Fruit fly (Drosophila melanogaster) whole organism, wandering third instar larva: ENCODE data around the gene Nrg.

Experiments
- Sp1 ChIP-seq: fragments of 200-800 bp; sonication (Bioruptor generic); optimal IDR thresholded peaks from 3 replicates; lab custom pipeline; 2019; ENCODE audit warnings: missing biosample characterization, mild to moderate bottlenecking, missing genetic modification characterization, moderate library complexity
- pan ChIP-seq: fragments of >200 bp; optimal IDR thresholded peaks from 2 replicates; lab custom pipeline; 2017

DNA sequence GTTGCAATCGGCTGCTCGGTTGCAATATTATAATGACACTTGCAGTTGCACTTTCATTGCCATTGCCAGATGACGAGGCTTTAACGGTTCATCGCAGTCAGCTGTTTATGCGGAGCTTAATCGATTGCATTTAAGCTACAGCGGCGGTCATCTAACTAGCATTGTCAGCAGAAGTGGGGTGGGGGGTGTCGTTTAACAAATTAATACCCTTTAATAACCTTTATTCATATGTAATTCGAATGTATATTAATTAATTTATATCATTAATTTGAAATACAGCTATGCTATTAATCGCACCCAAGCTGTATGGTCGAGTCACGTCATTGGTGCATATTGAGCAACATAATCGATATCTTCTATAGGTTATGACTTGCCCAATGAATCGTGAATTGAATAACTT is 24.3 kb upstream of the Nrg start:
- TF ChIP-seq pan (lab: Kevin White, UChicago) (no peak), Sp1 (GFP tag; lab: Kevin White, UChicago) (peak; percentile 49)
